Worm (Caenorhabditis elegans) whole organism, young adult: ENCODE data around the gene C50F7.3.

Experiments
- Y56A3A.18 ChIP-seq: fragments of 200-800 bp; sonication (Bioruptor generic); IDR thresholded peaks from 2 replicates; pipeline ENCODE4 v1.3.6; 2022; ENCODE audit warnings: missing genetic modification reagents, missing genetic modification characterization, missing compliant biosample characterization
- Y95B8A.8 ChIP-seq: fragments of 200-800 bp; sonication (Bioruptor generic); IDR thresholded peaks from 2 replicates; pipeline ENCODE4 v1.3.6; 2022; ENCODE audit warnings: missing genetic modification reagents, missing genetic modification characterization, missing compliant biosample characterization
- ZK185.1 ChIP-seq: sonication (generic microtip); optimal IDR thresholded peaks from 2 replicates; lab custom pipeline; 2016; ENCODE audit warnings: mild to moderate bottlenecking, missing genetic modification characterization, missing compliant biosample characterization; ENCODE audit not compliant: poor library complexity, severe bottlenecking
- akir-1 ChIP-seq: fragments of 200-800 bp; sonication (Bioruptor generic); optimal IDR thresholded peaks from 2 replicates; lab custom pipeline; 2018; ENCODE audit warnings: mild to moderate bottlenecking, missing genetic modification characterization, moderate library complexity, missing compliant biosample characterization
- ama-1 ChIP-seq, 3 experiments: fragments of 150-350 bp in 1 of 3; sonication (generic microtip) in 2 of 3; optimal IDR thresholded peaks; 2 replicates each; lab custom pipeline; 2014 to 2018; ENCODE audit warnings: missing biosample characterization in 2 of 3, missing genetic modification characterization in 2 of 3, missing genetic modification reagents in 2 of 3
- attf-6 ChIP-seq: fragments of 200-800 bp; sonication (Bioruptor generic); IDR thresholded peaks from 2 replicates; pipeline ENCODE4 v1.3.6; 2022; ENCODE audit warnings: missing genetic modification reagents, missing genetic modification characterization, missing compliant biosample characterization
- egrh-3 ChIP-seq: fragments of 200-800 bp; sonication (Bioruptor generic); IDR thresholded peaks from 2 replicates; pipeline ENCODE4 v1.3.6; 2022; ENCODE audit warnings: missing genetic modification reagents, missing genetic modification characterization, missing compliant biosample characterization
- lsy-27 ChIP-seq: sonication (generic microtip); optimal IDR thresholded peaks from 2 replicates; lab custom pipeline; 2017; ENCODE audit warnings: missing genetic modification characterization, mild to moderate bottlenecking, missing compliant biosample characterization, antibody characterized with exemption, missing genotype, borderline replicate concordance; ENCODE audit not compliant: insufficient read depth
- nhr-27 ChIP-seq: fragments of 200-800 bp; sonication (Bioruptor generic); optimal IDR thresholded peaks from 2 replicates; lab custom pipeline; 2018; ENCODE audit warnings: mild to moderate bottlenecking, missing genetic modification characterization, moderate library complexity, missing compliant biosample characterization
- repo-1 ChIP-seq: sonication (generic microtip); optimal IDR thresholded peaks from 2 replicates; lab custom pipeline; 2017; ENCODE audit warnings: mild to moderate bottlenecking, missing genetic modification characterization, missing compliant biosample characterization
- snpc-1.1 ChIP-seq: sonication (generic microtip); optimal IDR thresholded peaks from 2 replicates; lab custom pipeline; 2017; ENCODE audit warnings: missing genetic modification characterization, mild to moderate bottlenecking, missing compliant biosample characterization, antibody characterized with exemption, moderate library complexity, missing genotype, missing genetic modification reagents; ENCODE audit not compliant: insufficient read depth

ce11 chrIV:7712252-7712651 is 19.9 kb upstream of the C50F7.3 start:
- TF ChIP-seq ZK185.1 (tag; lab: Kevin White, UChicago) (no peak), ama-1 (optimal IDR thresholded peaks at IDR 0.05; lab: Kevin White, UChicago) (no peak), ama-1 (GFP tag; optimal IDR thresholded peaks at IDR 0.05; lab: Kevin White, UChicago) (no peak), Y95B8A.8 (GFP tag; lab: Robert Waterston, UW) (no peak), nhr-27 (tag; lab: Kevin White, UChicago) (no peak), lsy-27 (tag; lab: Kevin White, UChicago) (no peak), egrh-3 (GFP tag; lab: Robert Waterston, UW) (no peak), akir-1 (GFP tag; lab: Kevin White, UChicago) (no peak), repo-1 (tag; lab: Kevin White, UChicago) (no peak), snpc-1.1 (tag; lab: Kevin White, UChicago) (no peak), attf-6 (GFP tag; lab: Robert Waterston, UW) (no peak), Y56A3A.18 (GFP tag; lab: Robert Waterston, UW) (no peak)
